Fruit fly (Drosophila melanogaster): Measurements from ENCODE around the gene IntS11.

The IntS11 gene

dm6 chr3R:29736678-29737093 lies 8.5 kb upstream of the IntS11 start, which contains the start of the genes CG7601 and CIA30 (continued):
- TF ChIP-seq vfl (GFP tag; optimal IDR thresholded peaks at IDR 0.05), result peak; percentile 98
- TF ChIP-seq MESR4 (GFP tag; optimal IDR thresholded peaks at IDR 0.05), result peak; percentile 55
- peak; percentile 96 for TF ChIP-seq Spps (tag; optimal IDR thresholded peaks at IDR 0.05)
- peak; percentile 100 for TF ChIP-seq gce (GFP tag; IDR thresholded peaks at IDR 0.05)
- peak; percentile 62 for TF ChIP-seq pros (GFP tag; optimal IDR thresholded peaks at IDR 0.05)
- peak; percentile 96 for TF ChIP-seq CG12155 (GFP tag; optimal IDR thresholded peaks at IDR 0.05)
- peak; percentile 7 to 41 for TF ChIP-seq tll (GFP tag; optimal IDR thresholded peaks at IDR 0.05)
- peak; percentile 90 for TF ChIP-seq ewg (GFP tag; optimal IDR thresholded peaks at IDR 0.05)
- peak; percentile 98 for TF ChIP-seq CG17359 (tag; optimal IDR thresholded peaks at IDR 0.05)
- peak; percentile 97 for TF ChIP-seq Hr3 (GFP tag; optimal IDR thresholded peaks at IDR 0.05)
- peak; percentile 96 for TF ChIP-seq CG10565 (GFP tag; optimal IDR thresholded peaks at IDR 0.05)

dm6 chr3R:29737891-29738290 lies 7.2 kb upstream of the IntS11 start, which contains the start of gene Gnpnat:
Gnpnat (plus strand) TSS chr3R:29738275.
- TF ChIP-seq sr (GFP tag; IDR thresholded peaks at IDR 0.05) (no peak), BEAF-32 (GFP tag; optimal IDR thresholded peaks at IDR 0.05) (no peak), Six4 (GFP tag; optimal IDR thresholded peaks at IDR 0.05) (peak; percentile 55), sob (GFP tag; IDR thresholded peaks at IDR 0.05) (no peak), ap (GFP tag; IDR thresholded peaks at IDR 0.05) (no peak), Poxn (GFP tag; IDR thresholded peaks at IDR 0.05) (no peak), Bteb2 (GFP tag; optimal IDR thresholded peaks at IDR 0.05) (no peak), Nf-YB (GFP tag; optimal IDR thresholded peaks at IDR 0.05) (peak; percentile 8), tap (tag; optimal IDR thresholded peaks at IDR 0.05) (no peak), mirr (GFP tag; optimal IDR thresholded peaks at IDR 0.05) (no peak), CG10147 (GFP tag; optimal IDR thresholded peaks at IDR 0.05) (peak; percentile 41), cas (GFP tag; IDR thresholded peaks at IDR 0.05) (no peak), CG3847 (GFP tag; IDR thresholded peaks at IDR 0.05) (no peak), CG31441 (GFP tag; IDR thresholded peaks at IDR 0.05) (no peak), Oaz (GFP tag; IDR thresholded peaks at IDR 0.05) (no peak), fd64A (GFP tag; optimal IDR thresholded peaks at IDR 0.05) (no peak), Camta (GFP tag; optimal IDR thresholded peaks at IDR 0.05) (no peak), CG7786 (GFP tag; optimal IDR thresholded peaks at IDR 0.05) (no peak), Mes4 (GFP tag; optimal IDR thresholded peaks at IDR 0.05) (no peak), CG10209 (GFP tag; optimal IDR thresholded peaks at IDR 0.05) (peak; percentile 45), ranshi (GFP tag; IDR thresholded peaks at IDR 0.05) (no peak), Opbp (GFP tag; IDR thresholded peaks at IDR 0.05; ENCODE audit: partially characterized antibody) (no peak), YL-1 (GFP tag; optimal IDR thresholded peaks at IDR 0.05) (no peak), lola (GFP tag; optimal IDR thresholded peaks at IDR 0.05) (peak in 1 of 3 experiments; percentile 27), ATbp (GFP tag; optimal IDR thresholded peaks at IDR 0.05) (peak; percentile 53), onecut (GFP tag; IDR thresholded peaks at IDR 0.05) (peak; percentile 58), CG6175 (GFP tag; IDR thresholded peaks at IDR 0.05) (no peak), CG1233 (GFP tag; optimal IDR thresholded peaks at IDR 0.05) (peak; percentile 55), CG2202 (tag; optimal IDR thresholded peaks at IDR 0.05) (peak; percentile 30), fd3F (GFP tag; optimal IDR thresholded peaks at IDR 0.05) (peak; percentile 38), CG15011 (GFP tag; optimal IDR thresholded peaks at IDR 0.05) (no peak), CG8944 (GFP tag; optimal IDR thresholded peaks at IDR 0.05) (no peak), CG7357 (GFP tag; IDR thresholded peaks at IDR 0.05) (no peak), CG14441 (GFP tag; IDR thresholded peaks at IDR 0.05) (no peak), dysf (GFP tag; IDR thresholded peaks at IDR 0.05) (no peak), az2 (GFP tag; optimal IDR thresholded peaks at IDR 0.05) (peak; percentile 25), HHEX (GFP tag; optimal IDR thresholded peaks at IDR 0.05) (peak; percentile 48), CG12104 (GFP tag; optimal IDR thresholded peaks at IDR 0.05) (no peak), PHDP (tag; optimal IDR thresholded peaks at IDR 0.05) (peak; percentile 67), ttk (GFP tag; IDR thresholded peaks at IDR 0.05) (no peak)

Measured in whole organism, embryonic.